Worm (Caenorhabditis elegans) whole organism, late embryonic: ENCODE data around the gene C14E2.3.

ENCODE experiments used
- ceh-14 ChIP-seq: sonication (generic microtip); optimal IDR thresholded peaks from 2 replicates; lab custom pipeline; 2016; ENCODE audit warnings: missing genotype, missing genetic modification characterization, missing compliant biosample characterization
- elt-2 ChIP-seq: sonication (generic microtip); optimal IDR thresholded peaks from 2 replicates; lab custom pipeline; 2016; ENCODE audit warnings: missing genetic modification reagents, missing genetic modification characterization, missing compliant biosample characterization
- fkh-6 ChIP-seq: sonication (generic microtip); optimal IDR thresholded peaks from 2 replicates; lab custom pipeline; 2016; ENCODE audit warnings: missing genetic modification characterization, missing compliant biosample characterization
- pros-1 ChIP-seq: fragments of 150-350 bp; optimal IDR thresholded peaks from 2 replicates; lab custom pipeline; 2014; ENCODE audit warnings: missing biosample characterization, missing genetic modification reagents, missing genetic modification characterization
- tbx-2 ChIP-seq: sonication (generic microtip); optimal IDR thresholded peaks from 2 replicates; lab custom pipeline; 2016; ENCODE audit warnings: missing genetic modification characterization, missing compliant biosample characterization

- TF ChIP-seq ceh-14 (tag; lab: Kevin White, UChicago) (peak; percentile 16), pros-1 (tag; lab: Kevin White, UChicago) (no peak), tbx-2 (tag; lab: Kevin White, UChicago) (peak; percentile 66), elt-2 (peak; percentile 27), fkh-6 (tag; lab: Kevin White, UChicago) (peak; percentile 3)
Observed at ce11 chrX:1856160-1856559, 44.8 kb upstream of the C14E2.3 start, which contains the start of gene ceh-39.
